Fruit fly (Drosophila melanogaster): ENCODE measurements around the gene CG32686.

CG32686 gene

dm6 chrX:10333352-10333751 lies 41.8 kb downstream of the CG32686 start, which contains the start of gene CG43740:
TSS of gene CG43740 (plus strand) at chrX:10333652.
- no peak for TF ChIP-seq CG11762 (GFP tag; optimal IDR thresholded peaks at IDR 0.05; ENCODE audit: insufficient read depth)
- no peak for TF ChIP-seq Sox15 (GFP tag; optimal IDR thresholded peaks at IDR 0.05)
- no peak for TF ChIP-seq Ets21C (GFP tag; optimal IDR thresholded peaks at IDR 0.05)
- no peak for TF ChIP-seq dac (GFP tag; optimal IDR thresholded peaks at IDR 0.05)
- TF ChIP-seq eg (GFP tag; IDR thresholded peaks at IDR 0.05) = no peak
- no peak for TF ChIP-seq Sox14 (GFP tag; optimal IDR thresholded peaks at IDR 0.05)
- no peak for TF ChIP-seq esn (GFP tag; optimal IDR thresholded peaks at IDR 0.05)
- TF ChIP-seq Hr38 (GFP tag; optimal IDR thresholded peaks at IDR 0.05) = no peak
- no peak for TF ChIP-seq Smox (GFP tag; optimal IDR thresholded peaks at IDR 0.05)
- TF ChIP-seq CG31627 (GFP tag; optimal IDR thresholded peaks at IDR 0.05) = no peak
- no peak for TF ChIP-seq Eip75B (GFP tag; optimal IDR thresholded peaks at IDR 0.05)
- TF ChIP-seq CG34406 (GFP tag; optimal IDR thresholded peaks at IDR 0.05) = no peak

dm6 chrX:10331718-10332117 lies 43.4 kb downstream of the CG32686 start, which contains the start of gene CG15306:
TSS of gene CG15306 (minus strand) at chrX:10331818.
- TF ChIP-seq CG10669 (GFP tag; optimal IDR thresholded peaks at IDR 0.05) = no peak
- TF ChIP-seq svp (GFP tag) = no peak
- no peak for TF ChIP-seq dsx (GFP tag; optimal IDR thresholded peaks at IDR 0.05; ENCODE audit: poor library complexity, severe bottlenecking)
- no peak for TF ChIP-seq Sox102F (GFP tag; optimal IDR thresholded peaks at IDR 0.05)
- no peak for TF ChIP-seq salr (GFP tag; optimal IDR thresholded peaks at IDR 0.05)
- no peak for TF ChIP-seq acj6 (GFP tag; optimal IDR thresholded peaks at IDR 0.05)
- TF ChIP-seq fd85E (GFP tag; optimal IDR thresholded peaks at IDR 0.05) = no peak
- TF ChIP-seq Eip78C (GFP tag) = no peak
- no peak for TF ChIP-seq CG6792 (GFP tag; optimal IDR thresholded peaks at IDR 0.05)
- TF ChIP-seq achi (GFP tag; optimal IDR thresholded peaks at IDR 0.05) = no peak

dm6 chrX:10329659-10330289 lies 45.3 kb downstream of the CG32686 start, which contains the start of gene Gip:
TSS of gene Gip (minus strand) at chrX:10329872.
- TF ChIP-seq pdm3 (GFP tag; optimal IDR thresholded peaks at IDR 0.05) (peak; percentile 22), svp (GFP tag) (peak; percentile 91), fd85E (GFP tag; optimal IDR thresholded peaks at IDR 0.05) (no peak), CG6854 (GFP tag; optimal IDR thresholded peaks at IDR 0.05) (peak; percentile 47), Hr39 (GFP tag; optimal IDR thresholded peaks at IDR 0.05) (no peak), topi (GFP tag; optimal IDR thresholded peaks at IDR 0.05) (peak; percentile 56), CG16779 (tag; optimal IDR thresholded peaks at IDR 0.05) (peak; percentile 7), CG6792 (GFP tag; optimal IDR thresholded peaks at IDR 0.05) (no peak), Ets96B (tag; optimal IDR thresholded peaks at IDR 0.05) (no peak), CG3919 (GFP tag; optimal IDR thresholded peaks at IDR 0.05) (peak; percentile 47), CG1621 (tag; optimal IDR thresholded peaks at IDR 0.05) (peak; percentile 77), CG11294 (GFP tag; IDR thresholded peaks at IDR 0.05) (no peak), CG10669 (GFP tag; optimal IDR thresholded peaks at IDR 0.05) (no peak), CG15336 (GFP tag; IDR thresholded peaks at IDR 0.05) (peak; percentile 28; the same call in 1 of the 2 replicates), Met (GFP tag; optimal IDR thresholded peaks at IDR 0.05) (peak; percentile 27), CG34406 (GFP tag; optimal IDR thresholded peaks at IDR 0.05) (no peak), Sox14 (GFP tag; optimal IDR thresholded peaks at IDR 0.05) (peak; percentile 21), esn (GFP tag; optimal IDR thresholded peaks at IDR 0.05) (peak; percentile 54), lz (GFP tag; optimal IDR thresholded peaks at IDR 0.05) (no peak), Eip78C (GFP tag) (peak; percentile 80), Sox15 (GFP tag; optimal IDR thresholded peaks at IDR 0.05) (no peak), ss (GFP tag; optimal IDR thresholded peaks at IDR 0.05) (peak in 1 of 2 experiments; percentile 48), CG4318 (GFP tag; optimal IDR thresholded peaks at IDR 0.05) (no peak), vri (GFP tag; optimal IDR thresholded peaks at IDR 0.05) (peak; percentile 64), Lpt (GFP tag; optimal IDR thresholded peaks at IDR 0.05) (no peak), CG8119 (GFP tag; IDR thresholded peaks at IDR 0.05) (peak; percentile 29; the same call in 1 of the 3 replicates), Blimp-1 (GFP tag; optimal IDR thresholded peaks at IDR 0.05) (no peak), net (GFP tag; optimal IDR thresholded peaks at IDR 0.05) (peak; percentile 40), CG6276 (GFP tag; optimal IDR thresholded peaks at IDR 0.05) (no peak), Eip93F (GFP tag; optimal IDR thresholded peaks at IDR 0.05) (peak; percentile 47), Eip75B (GFP tag; optimal IDR thresholded peaks at IDR 0.05) (peak; percentile 26), fkh (GFP tag; optimal IDR thresholded peaks at IDR 0.05) (peak; percentile 69), Gug (GFP tag; IDR thresholded peaks at IDR 0.05) (no peak)
